Fruit fly (Drosophila melanogaster): Measurements from ENCODE around the gene CG15386.

The CG15386 gene

dm6 chr2L:2238151-2238550 lies 21.1 kb upstream of the CG15386 start, which contains the start of gene Tengl3:
Gene Tengl3 (minus strand): TSS chr2L:2238251.
- TF ChIP-seq psq (optimal IDR thresholded peaks at IDR 0.05) (no peak), insv (optimal IDR thresholded peaks at IDR 0.05) (no peak)

- TF ChIP-seq psq (optimal IDR thresholded peaks at IDR 0.05): peak; percentile 28
- TF ChIP-seq ttk (optimal IDR thresholded peaks at IDR 0.05): no peak
These were observed 19.7 kb upstream of the CG15386 start, which contains the start of gene Sec24CD for dm6 chr2L:2236722-2237121. Gene Sec24CD (minus strand): TSS chr2L:2236844.

dm6 chr2L:2228179-2228849 lies 11.3 kb upstream of the CG15386 start:
- TF ChIP-seq Myc (optimal IDR thresholded peaks at IDR 0.05) (no peak), insv (optimal IDR thresholded peaks at IDR 0.05) (no peak), ttk (optimal IDR thresholded peaks at IDR 0.05) (no peak), h (optimal IDR thresholded peaks at IDR 0.05) (no peak), psq (optimal IDR thresholded peaks at IDR 0.05) (no peak), Sin3A (optimal IDR thresholded peaks at IDR 0.05) (no peak)

- TF ChIP-seq Sin3A (optimal IDR thresholded peaks at IDR 0.05): no peak
- no peak for TF ChIP-seq Myc (optimal IDR thresholded peaks at IDR 0.05)
- TF ChIP-seq insv (optimal IDR thresholded peaks at IDR 0.05): no peak
- TF ChIP-seq psq (optimal IDR thresholded peaks at IDR 0.05): no peak
- no peak for TF ChIP-seq h (optimal IDR thresholded peaks at IDR 0.05)
- TF ChIP-seq ttk (optimal IDR thresholded peaks at IDR 0.05): no peak
These were observed 10.3 kb upstream of the CG15386 start for dm6 chr2L:2227316-2227715.

dm6 chr2L:2226259-2227121 lies 9.4 kb upstream of the CG15386 start, which contains the start of the genes CG15387 and sau:
Gene CG15387 (minus strand): TSS chr2L:2226294.
Gene sau (plus strand): TSS chr2L:2226342.
- no peak for TF ChIP-seq Sin3A (optimal IDR thresholded peaks at IDR 0.05)
- no peak for TF ChIP-seq Myc (optimal IDR thresholded peaks at IDR 0.05)
- no peak for TF ChIP-seq h (optimal IDR thresholded peaks at IDR 0.05)
- no peak for TF ChIP-seq insv (optimal IDR thresholded peaks at IDR 0.05)

dm6 chr2L:2222377-2222776 lies 5.3 kb upstream of the CG15386 start:
- TF ChIP-seq ttk (optimal IDR thresholded peaks at IDR 0.05) (no peak), Myc (optimal IDR thresholded peaks at IDR 0.05) (no peak), psq (optimal IDR thresholded peaks at IDR 0.05) (no peak), h (optimal IDR thresholded peaks at IDR 0.05) (no peak), Sin3A (optimal IDR thresholded peaks at IDR 0.05) (no peak), insv (optimal IDR thresholded peaks at IDR 0.05) (no peak)

- TF ChIP-seq Myc (optimal IDR thresholded peaks at IDR 0.05) (no peak), h (optimal IDR thresholded peaks at IDR 0.05) (no peak), psq (optimal IDR thresholded peaks at IDR 0.05) (no peak), Sin3A (optimal IDR thresholded peaks at IDR 0.05) (no peak), ttk (optimal IDR thresholded peaks at IDR 0.05) (no peak), insv (optimal IDR thresholded peaks at IDR 0.05) (no peak)
These were observed 4.7 kb upstream of the CG15386 start for dm6 chr2L:2221649-2222150.

dm6 chr2L:2220573-2221332 lies 3.7 kb upstream of the CG15386 start, which contains the start of gene papi:
Gene papi (plus strand): TSS chr2L:2220748.
- no peak for TF ChIP-seq Myc (optimal IDR thresholded peaks at IDR 0.05)
- TF ChIP-seq insv (optimal IDR thresholded peaks at IDR 0.05): no peak
- TF ChIP-seq h (optimal IDR thresholded peaks at IDR 0.05): no peak
- no peak for TF ChIP-seq ttk (optimal IDR thresholded peaks at IDR 0.05)
- TF ChIP-seq Sin3A (optimal IDR thresholded peaks at IDR 0.05): no peak
- no peak for TF ChIP-seq psq (optimal IDR thresholded peaks at IDR 0.05)

dm6 chr2L:2216065-2216464 lies 981 bp downstream of the CG15386 start, which contains the start of gene daed:
Gene daed (minus strand): TSS chr2L:2216311.
- TF ChIP-seq h (optimal IDR thresholded peaks at IDR 0.05) (no peak), Sin3A (optimal IDR thresholded peaks at IDR 0.05) (no peak), psq (optimal IDR thresholded peaks at IDR 0.05) (no peak), Myc (optimal IDR thresholded peaks at IDR 0.05) (no peak), ttk (optimal IDR thresholded peaks at IDR 0.05) (no peak), insv (optimal IDR thresholded peaks at IDR 0.05) (no peak)

dm6 chr2L:2214004-2214403 lies 3.0 kb downstream of the CG15386 start, which contains the start of the genes Uch and CG34174:
Gene Uch (minus strand): TSS chr2L:2214211.
Gene CG34174 (plus strand): TSS chr2L:2214266.
- no peak for TF ChIP-seq insv (optimal IDR thresholded peaks at IDR 0.05)
- TF ChIP-seq Sin3A (optimal IDR thresholded peaks at IDR 0.05): no peak
- no peak for TF ChIP-seq Myc (optimal IDR thresholded peaks at IDR 0.05)
- no peak for TF ChIP-seq h (optimal IDR thresholded peaks at IDR 0.05)
- TF ChIP-seq psq (optimal IDR thresholded peaks at IDR 0.05): no peak

dm6 chr2L:2212478-2212877 lies 4.6 kb downstream of the CG15386 start, which contains the start of gene CG15385:
Gene CG15385 (minus strand): TSS chr2L:2212571.
- TF ChIP-seq Myc (optimal IDR thresholded peaks at IDR 0.05): no peak
- no peak for TF ChIP-seq Sin3A (optimal IDR thresholded peaks at IDR 0.05)
- no peak for TF ChIP-seq insv (optimal IDR thresholded peaks at IDR 0.05)
- TF ChIP-seq ttk (optimal IDR thresholded peaks at IDR 0.05): no peak
- TF ChIP-seq h (optimal IDR thresholded peaks at IDR 0.05): no peak
